Worm (Caenorhabditis elegans) whole organism, early embryonic: ENCODE measurements around the gene rme-6.

Source experiments
- B0310.2 ChIP-seq: sonication (generic microtip); optimal IDR thresholded peaks from 2 replicates; lab custom pipeline; 2016; ENCODE audit warnings: mild to moderate bottlenecking, missing genetic modification characterization, missing compliant biosample characterization
- F13C5.2 ChIP-seq: sonication (generic microtip); optimal IDR thresholded peaks from 2 replicates; lab custom pipeline; 2017; ENCODE audit warnings: mild to moderate bottlenecking, missing genetic modification characterization, inconsistent platforms, missing compliant biosample characterization
- aly-1 ChIP-seq: sonication (generic microtip); optimal IDR thresholded peaks from 2 replicates; lab custom pipeline; 2016; ENCODE audit warnings: missing genetic modification characterization, missing compliant biosample characterization
- ama-1 ChIP-seq: fragments of 150-350 bp; optimal IDR thresholded peaks from 2 replicates; lab custom pipeline; 2014
- ceh-13 ChIP-seq: fragments of 200-800 bp; sonication (Bioruptor generic); optimal IDR thresholded peaks from 2 replicates; lab custom pipeline; 2018; ENCODE audit warnings: mild to moderate bottlenecking, missing genetic modification characterization, missing compliant biosample characterization
- ceh-36 ChIP-seq: sonication (generic microtip); optimal IDR thresholded peaks from 2 replicates; lab custom pipeline; 2016; ENCODE audit warnings: missing genetic modification characterization, inconsistent platforms, missing compliant biosample characterization
- ets-7 ChIP-seq: sonication (generic microtip); optimal IDR thresholded peaks from 2 replicates; lab custom pipeline; 2016; ENCODE audit warnings: missing genotype, missing genetic modification characterization, missing compliant biosample characterization
- flt-1 ChIP-seq: fragments of 200-800 bp; sonication (Bioruptor generic); IDR thresholded peaks from 2 replicates; pipeline ENCODE4 v1.3.6; 2022; ENCODE audit warnings: missing genetic modification characterization, missing compliant biosample characterization
- hmbx-1 ChIP-seq: sonication (generic microtip); optimal IDR thresholded peaks from 2 replicates; lab custom pipeline; 2016; ENCODE audit warnings: mild to moderate bottlenecking, missing genetic modification characterization, missing compliant biosample characterization
- hmg-4 ChIP-seq: fragments of 200-800 bp; sonication (Bioruptor generic); optimal IDR thresholded peaks from 2 replicates; lab custom pipeline; 2018; ENCODE audit warnings: mild to moderate bottlenecking, missing genetic modification characterization, missing compliant biosample characterization
- hnd-1 ChIP-seq: sonication (generic microtip); optimal IDR thresholded peaks from 2 replicates; lab custom pipeline; 2016; ENCODE audit warnings: missing genetic modification characterization, missing compliant biosample characterization
- pes-1 ChIP-seq: fragments of 200-800 bp; sonication (Bioruptor generic); IDR thresholded peaks from 2 replicates; pipeline ENCODE4 v1.3.6; 2022; ENCODE audit warnings: missing genetic modification reagents, missing genetic modification characterization, missing compliant biosample characterization
- scrt-1 ChIP-seq: fragments of 200-800 bp; sonication (Bioruptor generic); IDR thresholded peaks from 2 replicates; pipeline ENCODE4 v1.3.6; 2022; ENCODE audit warnings: missing genetic modification characterization, missing compliant biosample characterization
- sea-1 ChIP-seq: fragments of 200-800 bp; sonication (Bioruptor generic); conservative IDR thresholded peaks from 2 replicates; pipeline ENCODE4 v1.3.6; 2022; ENCODE audit warnings: missing genetic modification characterization, missing compliant biosample characterization
- tbx-11 ChIP-seq: fragments of 200-800 bp; sonication (Bioruptor generic); IDR thresholded peaks from 2 replicates; pipeline ENCODE4 v1.3.6; 2022; ENCODE audit warnings: missing genetic modification characterization, missing compliant biosample characterization
- tbx-37 ChIP-seq: fragments of 200-800 bp; sonication (Bioruptor generic); conservative IDR thresholded peaks from 2 replicates; pipeline ENCODE4 v1.3.6; 2022; ENCODE audit warnings: missing genetic modification reagents, missing genetic modification characterization, missing compliant biosample characterization
- tra-4 ChIP-seq: sonication (generic microtip); optimal IDR thresholded peaks from 2 replicates; lab custom pipeline; 2017; ENCODE audit warnings: missing genetic modification characterization, missing compliant biosample characterization

rme-6 gene

ce11 chrX:1064064-1064463 is 32.9 kb upstream of the rme-6 start:
- TF ChIP-seq hmg-4 (GFP tag; lab: Kevin White, UChicago) = peak; percentile 40
- no peak for TF ChIP-seq hnd-1 (tag; lab: Kevin White, UChicago)
- peak; percentile 45 for TF ChIP-seq F13C5.2 (tag; lab: Kevin White, UChicago)
- no peak for TF ChIP-seq sea-1 (GFP tag; lab: Robert Waterston, UW)
- no peak for TF ChIP-seq ceh-36
- TF ChIP-seq ama-1 (lab: Kevin White, UChicago) = no peak
- TF ChIP-seq hmbx-1 (tag; lab: Kevin White, UChicago) = no peak

- TF ChIP-seq hmbx-1 (tag; lab: Kevin White, UChicago) (no peak), ets-7 (tag; lab: Kevin White, UChicago) (peak; percentile 78)
These were observed 28.0 kb upstream of the rme-6 start, which contains the start of gene mksr-1 for ce11 chrX:1068986-1069385. Gene mksr-1, minus strand, starts transcription at chrX:1069129.

ce11 chrX:1070585-1070984 is 26.4 kb upstream of the rme-6 start:
- peak; percentile 48; the same call in 1 of the 2 replicates for TF ChIP-seq tbx-37 (GFP tag; lab: Robert Waterston, UW)

- no peak for TF ChIP-seq scrt-1
- TF ChIP-seq flt-1 (GFP tag; lab: Robert Waterston, UW) = no peak
- TF ChIP-seq sea-1 (GFP tag; lab: Robert Waterston, UW) = no peak
- no peak for TF ChIP-seq B0310.2 (tag; lab: Kevin White, UChicago)
- TF ChIP-seq hnd-1 (tag; lab: Kevin White, UChicago) = no peak
- TF ChIP-seq ceh-36 = no peak
- no peak for TF ChIP-seq hmbx-1 (tag; lab: Kevin White, UChicago)
- TF ChIP-seq hmg-4 (GFP tag; lab: Kevin White, UChicago) = no peak
- no peak for TF ChIP-seq tra-4 (tag; lab: Kevin White, UChicago)
- no peak for TF ChIP-seq pes-1 (GFP tag; lab: Robert Waterston, UW)
- TF ChIP-seq aly-1 (tag; lab: Kevin White, UChicago) = no peak
- TF ChIP-seq ets-7 (tag; lab: Kevin White, UChicago) = no peak
These were observed 24.8 kb upstream of the rme-6 start, which contains the start of gene lim-6 for ce11 chrX:1072152-1072551. Gene lim-6, plus strand, starts transcription at chrX:1072452.

ce11 chrX:1080549-1080948 is 16.4 kb upstream of the rme-6 start, which contains the start of gene pfn-3:
Gene pfn-3, minus strand, starts transcription at chrX:1080649.
- no peak for TF ChIP-seq ceh-13 (GFP tag; lab: Kevin White, UChicago)
- no peak for TF ChIP-seq tbx-11
- TF ChIP-seq pes-1 (GFP tag; lab: Robert Waterston, UW) = no peak
- no peak for TF ChIP-seq hmbx-1 (tag; lab: Kevin White, UChicago)
- TF ChIP-seq aly-1 (tag; lab: Kevin White, UChicago) = no peak
- no peak for TF ChIP-seq F13C5.2 (tag; lab: Kevin White, UChicago)
- TF ChIP-seq ceh-36 = no peak
- no peak for TF ChIP-seq ets-7 (tag; lab: Kevin White, UChicago)
- TF ChIP-seq tra-4 (tag; lab: Kevin White, UChicago) = no peak
- TF ChIP-seq sea-1 (GFP tag; lab: Robert Waterston, UW) = no peak
- TF ChIP-seq tbx-37 (GFP tag; lab: Robert Waterston, UW) = no peak
- no peak for TF ChIP-seq hmg-4 (GFP tag; lab: Kevin White, UChicago)
- TF ChIP-seq B0310.2 (tag; lab: Kevin White, UChicago) = no peak
- no peak for TF ChIP-seq hnd-1 (tag; lab: Kevin White, UChicago)

- TF ChIP-seq F13C5.2 (tag; lab: Kevin White, UChicago) = no peak
- TF ChIP-seq ceh-36 = no peak
- no peak for TF ChIP-seq flt-1 (GFP tag; lab: Robert Waterston, UW)
- 0 out of 2 replicates have a peak, but pooled peaks have one; percentile 17 for TF ChIP-seq scrt-1
- TF ChIP-seq aly-1 (tag; lab: Kevin White, UChicago) = peak; percentile 41
- TF ChIP-seq hmg-4 (GFP tag; lab: Kevin White, UChicago) = peak; percentile 62
These were observed 15.0 kb upstream of the rme-6 start for ce11 chrX:1081927-1082326.

ce11 chrX:1085000-1085399 is 12.0 kb upstream of the rme-6 start:
- TF ChIP-seq ceh-36 (no peak), B0310.2 (tag; lab: Kevin White, UChicago) (no peak), sea-1 (GFP tag; lab: Robert Waterston, UW) (no peak), hmg-4 (GFP tag; lab: Kevin White, UChicago) (no peak), flt-1 (GFP tag; lab: Robert Waterston, UW) (no peak), F13C5.2 (tag; lab: Kevin White, UChicago) (no peak), hnd-1 (tag; lab: Kevin White, UChicago) (no peak), tra-4 (tag; lab: Kevin White, UChicago) (no peak), ceh-13 (GFP tag; lab: Kevin White, UChicago) (no peak), ets-7 (tag; lab: Kevin White, UChicago) (no peak), tbx-37 (GFP tag; lab: Robert Waterston, UW) (no peak), ama-1 (lab: Kevin White, UChicago) (no peak)

ce11 chrX:1086406-1086897 is 10.5 kb upstream of the rme-6 start:
- TF ChIP-seq hnd-1 (tag; lab: Kevin White, UChicago) (no peak), hmbx-1 (tag; lab: Kevin White, UChicago) (no peak), ceh-36 (no peak), ets-7 (tag; lab: Kevin White, UChicago) (no peak), aly-1 (tag; lab: Kevin White, UChicago) (no peak), sea-1 (GFP tag; lab: Robert Waterston, UW) (no peak), ceh-13 (GFP tag; lab: Kevin White, UChicago) (no peak)
